Fruit fly (Drosophila melanogaster) whole organism: Measurements from ENCODE around the gene Cyp28a5.

Source experiments
- CG8478 ChIP-seq: fragments of >200 bp; optimal IDR thresholded peaks from 2 replicates; lab custom pipeline; 2018; ENCODE audit warnings: inconsistent platforms
- Dll ChIP-seq: fragments of >200 bp; optimal IDR thresholded peaks from 2 replicates; lab custom pipeline; 2017
- pan ChIP-seq: fragments of >200 bp; optimal IDR thresholded peaks from 2 replicates; lab custom pipeline; 2017
- psq ChIP-seq: fragments of >200 bp; optimal IDR thresholded peaks from 2 replicates; lab custom pipeline; 2017
- usp ChIP-seq: fragments of >200 bp; optimal IDR thresholded peaks from 2 replicates; lab custom pipeline; 2017; ENCODE audit warnings: missing biosample characterization, missing genetic modification characterization, mixed read lengths

DNA sequence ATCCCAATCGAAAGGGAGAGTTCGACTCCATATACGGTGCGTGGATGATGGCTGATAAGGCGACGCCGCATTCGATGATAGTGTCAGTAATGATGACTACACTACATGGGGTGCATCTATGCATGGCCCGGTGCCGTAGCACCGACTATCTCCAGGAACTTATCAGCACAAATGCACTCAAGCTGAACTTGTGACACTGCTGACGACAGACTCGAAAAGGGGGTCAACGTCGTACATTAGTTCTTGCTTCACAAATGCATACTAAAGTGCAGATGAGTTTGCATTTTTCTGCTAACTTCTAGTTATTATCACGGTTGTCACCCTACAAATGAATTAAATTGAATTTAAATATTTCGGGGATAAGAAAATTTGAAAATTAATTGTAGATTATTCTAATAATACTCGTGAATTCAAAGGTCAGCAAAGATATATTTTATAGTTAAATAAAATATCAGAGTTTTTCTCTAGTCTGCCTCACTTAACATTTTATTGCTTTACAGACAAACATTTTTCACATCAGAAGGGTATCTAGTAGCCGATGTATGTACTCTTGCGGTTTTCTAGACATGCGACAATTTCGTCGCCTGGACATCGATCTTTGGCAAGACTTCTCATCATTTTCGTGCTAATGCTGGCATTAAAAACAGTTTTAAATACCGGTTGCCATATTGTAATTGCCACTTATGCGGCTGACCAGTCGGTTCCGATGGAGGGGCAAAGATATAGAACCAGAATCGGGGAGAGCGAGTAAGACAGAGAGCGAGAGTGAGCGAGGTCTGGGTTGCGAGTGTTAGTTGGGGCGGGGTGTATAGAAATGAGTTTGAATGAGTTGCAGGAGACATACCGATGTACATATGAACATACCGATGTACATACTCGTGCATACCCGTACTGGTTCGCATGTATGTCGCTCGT, 46.3 kb downstream of the Cyp28a5 start:
- no peak for TF ChIP-seq pan (lab: Kevin White, UChicago)
- TF ChIP-seq usp, result no peak
- TF ChIP-seq psq (lab: Kevin White, UChicago), result no peak
- no peak for TF ChIP-seq Dll (lab: Kevin White, UChicago)
- no peak for TF ChIP-seq CG8478 (lab: Kevin White, UChicago)
